Worm (Caenorhabditis elegans): ENCODE results near the gene fem-2.

ce11 chrIII:656660-657059 lies 22.2 kb upstream of the fem-2 start:
- no peak for TF ChIP-seq ztf-29 (GFP tag; IDR thresholded peaks at IDR 0.05)
- no peak for TF ChIP-seq flt-1 (GFP tag; IDR thresholded peaks at IDR 0.05)
- no peak for TF ChIP-seq cog-1 (tag; optimal IDR thresholded peaks at IDR 0.05)
- no peak for TF ChIP-seq ref-1 (GFP tag; conservative IDR thresholded peaks at IDR 0.05)
- TF ChIP-seq ztf-23 (GFP tag; IDR thresholded peaks at IDR 0.05), result no peak
- no peak for TF ChIP-seq T22C8.4 (GFP tag; IDR thresholded peaks at IDR 0.05)
- TF ChIP-seq klf-2 (GFP tag; conservative IDR thresholded peaks at IDR 0.05), result no peak
- TF ChIP-seq med-1 (GFP tag; optimal IDR thresholded peaks at IDR 0.05; ENCODE audit: insufficient read depth), result no peak
